Worm (Caenorhabditis elegans) whole organism, early embryonic: Measurements from ENCODE around the gene xnd-1.

Experiments
- ama-1 ChIP-seq: fragments of 150-350 bp; optimal IDR thresholded peaks from 2 replicates; lab custom pipeline; 2014
- ceh-36 ChIP-seq: sonication (generic microtip); optimal IDR thresholded peaks from 2 replicates; lab custom pipeline; 2016; ENCODE audit warnings: missing genetic modification characterization, inconsistent platforms, missing compliant biosample characterization
- hmbx-1 ChIP-seq: sonication (generic microtip); optimal IDR thresholded peaks from 2 replicates; lab custom pipeline; 2016; ENCODE audit warnings: mild to moderate bottlenecking, missing genetic modification characterization, missing compliant biosample characterization
- hmg-4 ChIP-seq: fragments of 200-800 bp; sonication (Bioruptor generic); optimal IDR thresholded peaks from 2 replicates; lab custom pipeline; 2018; ENCODE audit warnings: mild to moderate bottlenecking, missing genetic modification characterization, missing compliant biosample characterization

DNA sequence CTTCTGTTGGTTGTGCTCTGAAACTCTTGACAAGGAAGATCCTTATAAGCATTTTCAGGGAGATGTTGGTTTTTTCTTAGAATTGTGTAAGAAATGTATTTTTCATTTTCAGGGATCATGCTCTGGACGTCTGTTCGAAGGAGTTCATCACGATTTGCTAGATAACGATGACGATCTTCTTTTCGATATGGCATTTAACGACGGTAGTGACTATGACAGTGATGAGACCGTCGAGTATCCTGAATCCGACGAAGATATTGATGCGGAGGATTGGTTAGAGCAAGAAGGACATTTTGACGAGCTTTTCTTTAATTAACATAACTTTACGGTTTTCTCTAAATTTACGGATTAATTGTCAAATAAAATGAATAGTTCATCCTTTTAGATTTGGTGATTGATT lies 15.5 kb upstream of the xnd-1 start:
- TF ChIP-seq ama-1 (lab: Kevin White, UChicago) = no peak
- TF ChIP-seq ceh-36 (tag; lab: Kevin White, UChicago) = no peak
- no peak for TF ChIP-seq hmbx-1
- TF ChIP-seq hmg-4 (GFP tag; lab: Kevin White, UChicago) = no peak
